Worm (Caenorhabditis elegans) whole organism, young adult: Measurements from ENCODE around the gene F35E12.6.

Experiments used
- B0019.2 ChIP-seq: fragments of 200-800 bp; sonication (Bioruptor generic); conservative IDR thresholded peaks from 2 replicates; pipeline ENCODE4 v1.3.6; 2022; ENCODE audit warnings: missing genetic modification reagents, missing genetic modification characterization, missing compliant biosample characterization
- dpl-1 ChIP-seq: fragments of 150-350 bp; optimal IDR thresholded peaks from 2 replicates; lab custom pipeline; 2014; ENCODE audit warnings: missing biosample characterization, missing genetic modification reagents, missing genetic modification characterization
- unc-62 ChIP-seq: fragments of 150-350 bp; optimal IDR thresholded peaks from 2 replicates; lab custom pipeline; 2014; ENCODE audit warnings: missing biosample characterization, missing genetic modification reagents, missing genetic modification characterization

ce11 chrV:13686513-13686912, 49.5 kb downstream of the F35E12.6 start:
- TF ChIP-seq dpl-1, result no peak
- no peak for TF ChIP-seq B0019.2
- no peak for TF ChIP-seq unc-62
